Fruit fly (Drosophila melanogaster) whole organism, embryonic: Measurements from ENCODE around the gene CG1638.
A peak's percentile ranks its signal among the peaks of the same experiment; 100 is the strongest.

Experiments used
- Awh ChIP-seq: fragments of 200-800 bp; sonication (Bioruptor generic); IDR thresholded peaks from 2 replicates; pipeline ENCODE4, ENCODE4 v1.3.6; 2022; ENCODE audit warnings: missing biosample characterization, missing genetic modification characterization
- Blimp-1 ChIP-seq: fragments of 200-800 bp; sonication (Bioruptor generic); optimal IDR thresholded peaks from 3 replicates; lab custom pipeline; 2018; ENCODE audit warnings: missing biosample characterization, missing genetic modification characterization, mild to moderate bottlenecking, moderate library complexity, missing genetic modification reagents
- CG10147 ChIP-seq: fragments of 200-800 bp; sonication (Bioruptor generic); optimal IDR thresholded peaks from 2 replicates; lab custom pipeline; 2019; ENCODE audit warnings: missing biosample characterization, mild to moderate bottlenecking, missing genetic modification characterization, moderate library complexity
- CG11560 ChIP-seq: fragments of 200-800 bp; sonication (Bioruptor generic); IDR thresholded peaks from 3 replicates; pipeline ENCODE4 v1.3.6; 2022; ENCODE audit warnings: missing biosample characterization, missing genetic modification characterization
- CG11695 ChIP-seq: fragments of 200-800 bp; sonication (Bioruptor generic); IDR thresholded peaks from 3 replicates; pipeline ENCODE4 v1.3.6; 2022; ENCODE audit warnings: missing biosample characterization, missing genetic modification characterization
- CG12104 ChIP-seq: fragments of 200-800 bp; sonication (Bioruptor generic); optimal IDR thresholded peaks from 3 replicates; lab custom pipeline; 2016; ENCODE audit warnings: missing biosample characterization, missing genetic modification characterization
- CG1832 ChIP-seq: fragments of 200-800 bp; sonication (Bioruptor generic); optimal IDR thresholded peaks from 2 replicates; lab custom pipeline; 2017; ENCODE audit warnings: missing biosample characterization, mild to moderate bottlenecking, missing genetic modification characterization, inconsistent platforms
- CG2120 ChIP-seq: fragments of 200-800 bp; sonication (Bioruptor generic); optimal IDR thresholded peaks from 3 replicates; lab custom pipeline; 2016; ENCODE audit warnings: missing biosample characterization, missing genetic modification characterization
- CG2875 ChIP-seq: fragments of 200-800 bp; sonication (Bioruptor generic); optimal IDR thresholded peaks from 2 replicates; lab custom pipeline; 2017; ENCODE audit warnings: missing biosample characterization, mild to moderate bottlenecking, missing genetic modification characterization, missing genetic modification reagents
- CG30403 ChIP-seq: fragments of 200-800 bp; sonication (Bioruptor generic); optimal IDR thresholded peaks from 3 replicates; lab custom pipeline; 2016; ENCODE audit warnings: missing biosample characterization, missing genetic modification characterization
- CG32772 ChIP-seq: fragments of 200-800 bp; sonication (Bioruptor generic); IDR thresholded peaks from 2 replicates; pipeline ENCODE4 v1.3.6; 2022; ENCODE audit warnings: missing biosample characterization, missing genetic modification characterization
- CG3838 ChIP-seq: fragments of 200-800 bp; sonication (Bioruptor generic); optimal IDR thresholded peaks from 3 replicates; lab custom pipeline; 2016; ENCODE audit warnings: missing biosample characterization, missing genetic modification characterization
- CG4328 ChIP-seq: fragments of 200-800 bp; sonication (Bioruptor generic); optimal IDR thresholded peaks from 3 replicates; lab custom pipeline; 2017; ENCODE audit warnings: missing biosample characterization, missing genetic modification reagents, missing genetic modification characterization
- CG7556 ChIP-seq: fragments of 200-800 bp; sonication (Bioruptor generic); optimal IDR thresholded peaks from 2 replicates; lab custom pipeline; 2017; ENCODE audit warnings: missing biosample characterization, mild to moderate bottlenecking, missing genetic modification characterization
- CG7839 ChIP-seq: fragments of 200-800 bp; sonication (Bioruptor generic); optimal IDR thresholded peaks from 3 replicates; lab custom pipeline; 2018; ENCODE audit warnings: missing biosample characterization, mild to moderate bottlenecking, missing genetic modification characterization, moderate library complexity
- CG7928 ChIP-seq: fragments of 200-800 bp; sonication (Bioruptor generic); optimal IDR thresholded peaks from 2 replicates; lab custom pipeline; 2017; ENCODE audit warnings: missing biosample characterization, mild to moderate bottlenecking, missing genetic modification characterization
- CG8359 ChIP-seq: fragments of 200-800 bp; sonication (Bioruptor generic); optimal IDR thresholded peaks from 2 replicates; lab custom pipeline; 2017; ENCODE audit warnings: missing biosample characterization, mild to moderate bottlenecking, missing genetic modification characterization, borderline replicate concordance
- CG8478 ChIP-seq: fragments of >200 bp; optimal IDR thresholded peaks from 2 replicates; lab custom pipeline; 2018
- CG9609 ChIP-seq: fragments of 200-800 bp; sonication (Bioruptor generic); optimal IDR thresholded peaks from 3 replicates; lab custom pipeline; 2016; ENCODE audit warnings: missing biosample characterization, missing genetic modification characterization
- Dad ChIP-seq: fragments of 200-800 bp; sonication (Bioruptor generic); optimal IDR thresholded peaks from 3 replicates; lab custom pipeline; 2016; ENCODE audit warnings: missing biosample characterization, missing genetic modification characterization
- Dek ChIP-seq: fragments of 200-800 bp; sonication (Bioruptor generic); optimal IDR thresholded peaks from 3 replicates; lab custom pipeline; 2019; ENCODE audit warnings: missing biosample characterization, mild to moderate bottlenecking, missing genetic modification characterization, moderate library complexity
- E2f1 ChIP-seq: fragments of 200-800 bp; sonication (Bioruptor generic); IDR thresholded peaks from 2 replicates; pipeline ENCODE4 v1.3.6; 2022; ENCODE audit warnings: missing biosample characterization, missing genetic modification characterization
- GATAe ChIP-seq: fragments of 200-800 bp; sonication (Bioruptor generic); conservative IDR thresholded peaks from 2 replicates; pipeline ENCODE4 v1.3.6; 2022; ENCODE audit warnings: missing biosample characterization, missing genetic modification characterization
- Hr3 ChIP-seq: fragments of 200-800 bp; sonication (Bioruptor generic); optimal IDR thresholded peaks from 3 replicates; lab custom pipeline; 2016; ENCODE audit warnings: missing biosample characterization, missing genetic modification characterization
- Lhr ChIP-seq: fragments of 200-800 bp; sonication (Bioruptor generic); optimal IDR thresholded peaks from 3 replicates; lab custom pipeline; 2017; ENCODE audit warnings: mild to moderate bottlenecking, missing biosample characterization, missing genetic modification reagents, missing genetic modification characterization
- Lim3 ChIP-seq: fragments of 200-800 bp; sonication (Bioruptor generic); IDR thresholded peaks from 2 replicates; pipeline ENCODE4 v1.3.6; 2022; ENCODE audit warnings: missing biosample characterization, missing genetic modification characterization
- Opbp ChIP-seq: fragments of 200-800 bp; sonication (Bioruptor generic); IDR thresholded peaks from 3 replicates; pipeline ENCODE4 v1.3.6; 2022; ENCODE audit warnings: missing biosample characterization, missing genetic modification characterization; ENCODE audit not compliant: partially characterized antibody
- PHDP ChIP-seq: fragments of 200-800 bp; sonication (Bioruptor generic); optimal IDR thresholded peaks from 3 replicates; lab custom pipeline; 2018; ENCODE audit warnings: missing biosample characterization, mild to moderate bottlenecking, missing genetic modification characterization, moderate library complexity
- Sox100B ChIP-seq: fragments of 200-800 bp; sonication (Bioruptor generic); optimal IDR thresholded peaks from 3 replicates; lab custom pipeline; 2018; ENCODE audit warnings: missing biosample characterization, mild to moderate bottlenecking, missing genetic modification characterization
- Usf ChIP-seq: fragments of 200-800 bp; sonication (Bioruptor generic); optimal IDR thresholded peaks from 2 replicates; lab custom pipeline; 2017; ENCODE audit warnings: missing genotype, missing biosample characterization, missing genetic modification characterization
- Xrp1 ChIP-seq: fragments of 200-800 bp; sonication (Bioruptor generic); IDR thresholded peaks from 2 replicates; pipeline ENCODE4 v1.3.6; 2022; ENCODE audit warnings: missing biosample characterization, missing genetic modification characterization
- chn ChIP-seq: fragments of 200-800 bp; sonication (Bioruptor generic); optimal IDR thresholded peaks from 2 replicates; lab custom pipeline; 2016; ENCODE audit warnings: missing biosample characterization, missing genetic modification characterization
- cwo ChIP-seq: fragments of 200-800 bp; sonication (Bioruptor generic); optimal IDR thresholded peaks from 3 replicates; lab custom pipeline; 2017; ENCODE audit warnings: missing biosample characterization, missing genetic modification characterization, mild to moderate bottlenecking, moderate library complexity, missing genetic modification reagents
- dmrt99B ChIP-seq: fragments of 200-800 bp; sonication (Bioruptor generic); optimal IDR thresholded peaks from 2 replicates; lab custom pipeline; 2018; ENCODE audit warnings: missing biosample characterization, mild to moderate bottlenecking, missing genetic modification characterization, moderate library complexity
- emc ChIP-seq: fragments of 200-800 bp; sonication (Bioruptor generic); optimal IDR thresholded peaks from 2 replicates; lab custom pipeline; 2016; ENCODE audit warnings: missing biosample characterization, missing genetic modification characterization
- ewg ChIP-seq: fragments of 200-800 bp; sonication (Bioruptor generic); optimal IDR thresholded peaks from 3 replicates; lab custom pipeline; 2017; ENCODE audit warnings: mild to moderate bottlenecking, missing biosample characterization, missing genetic modification reagents, missing genetic modification characterization
- fd64A ChIP-seq: fragments of 200-800 bp; sonication (Bioruptor generic); optimal IDR thresholded peaks from 3 replicates; lab custom pipeline; 2018; ENCODE audit warnings: missing biosample characterization, mild to moderate bottlenecking, missing genetic modification characterization
- h ChIP-seq: fragments of >200 bp; optimal IDR thresholded peaks from 2 replicates; lab custom pipeline; 2017
- hkb ChIP-seq, 2 experiments: fragments of 200-800 bp in 1 of 2; fragments of >200 bp in 1 of 2; sonication (Bioruptor generic) in 1 of 2; IDR thresholded peaks in 1 of 2; optimal IDR thresholded peaks in 1 of 2; 2 replicates each; pipeline versions ENCODE4 v1.3.6 to Lab custom; 2017 to 2022; ENCODE audit warnings: missing biosample characterization in 1 of 2, missing genetic modification characterization in 1 of 2
- lab ChIP-seq: fragments of 200-800 bp; sonication (Bioruptor generic); optimal IDR thresholded peaks from 3 replicates; lab custom pipeline; 2017; ENCODE audit warnings: missing biosample characterization, missing genetic modification characterization, mild to moderate bottlenecking, moderate library complexity, missing genetic modification reagents
- lola ChIP-seq, 3 experiments: fragments of >200 bp in 2 of 3; fragments of 200-800 bp in 1 of 3; sonication (Bioruptor generic) in 1 of 3; optimal IDR thresholded peaks; 2 replicates each; lab custom pipeline; 2017 to 2019; ENCODE audit warnings: missing biosample characterization in 3 of 3, missing genetic modification characterization in 3 of 3, mild to moderate bottlenecking in 1 of 3, moderate library complexity in 1 of 3
- p53 ChIP-seq: fragments of 200-800 bp; sonication (Bioruptor generic); optimal IDR thresholded peaks from 2 replicates; lab custom pipeline; 2016; ENCODE audit warnings: missing biosample characterization, missing genetic modification characterization
- pfk ChIP-seq: fragments of 200-800 bp; sonication (Bioruptor generic); optimal IDR thresholded peaks from 2 replicates; lab custom pipeline; 2018; ENCODE audit warnings: missing biosample characterization, mild to moderate bottlenecking, missing genetic modification characterization, moderate library complexity
- pzg ChIP-seq: fragments of 200-800 bp; sonication (Bioruptor generic); optimal IDR thresholded peaks from 3 replicates; lab custom pipeline; 2018; ENCODE audit warnings: missing biosample characterization, mild to moderate bottlenecking, missing genetic modification characterization, moderate library complexity
- schlank ChIP-seq: fragments of 200-800 bp; sonication (Bioruptor generic); optimal IDR thresholded peaks from 2 replicates; lab custom pipeline; 2018; ENCODE audit warnings: missing biosample characterization, mild to moderate bottlenecking, missing genetic modification characterization
- ssp ChIP-seq: fragments of 200-800 bp; sonication (Bioruptor generic); IDR thresholded peaks from 2 replicates; pipeline ENCODE4 v1.3.6; 2022; ENCODE audit warnings: missing biosample characterization, missing genetic modification characterization
- unpg ChIP-seq: fragments of 200-800 bp; sonication (Bioruptor generic); optimal IDR thresholded peaks from 3 replicates; lab custom pipeline; 2018; ENCODE audit warnings: missing biosample characterization, mild to moderate bottlenecking, missing genetic modification characterization, moderate library complexity
- zfh1 ChIP-seq: fragments of 200-800 bp; sonication (Bioruptor generic); IDR thresholded peaks from 3 replicates; pipeline ENCODE4 v1.3.6; 2022; ENCODE audit warnings: missing biosample characterization, missing genetic modification characterization
- zfh2 ChIP-seq: fragments of 200-800 bp; sonication (Bioruptor generic); optimal IDR thresholded peaks from 2 replicates; lab custom pipeline; 2016; ENCODE audit warnings: missing biosample characterization, missing genetic modification characterization

Gene CG1638

DNA sequence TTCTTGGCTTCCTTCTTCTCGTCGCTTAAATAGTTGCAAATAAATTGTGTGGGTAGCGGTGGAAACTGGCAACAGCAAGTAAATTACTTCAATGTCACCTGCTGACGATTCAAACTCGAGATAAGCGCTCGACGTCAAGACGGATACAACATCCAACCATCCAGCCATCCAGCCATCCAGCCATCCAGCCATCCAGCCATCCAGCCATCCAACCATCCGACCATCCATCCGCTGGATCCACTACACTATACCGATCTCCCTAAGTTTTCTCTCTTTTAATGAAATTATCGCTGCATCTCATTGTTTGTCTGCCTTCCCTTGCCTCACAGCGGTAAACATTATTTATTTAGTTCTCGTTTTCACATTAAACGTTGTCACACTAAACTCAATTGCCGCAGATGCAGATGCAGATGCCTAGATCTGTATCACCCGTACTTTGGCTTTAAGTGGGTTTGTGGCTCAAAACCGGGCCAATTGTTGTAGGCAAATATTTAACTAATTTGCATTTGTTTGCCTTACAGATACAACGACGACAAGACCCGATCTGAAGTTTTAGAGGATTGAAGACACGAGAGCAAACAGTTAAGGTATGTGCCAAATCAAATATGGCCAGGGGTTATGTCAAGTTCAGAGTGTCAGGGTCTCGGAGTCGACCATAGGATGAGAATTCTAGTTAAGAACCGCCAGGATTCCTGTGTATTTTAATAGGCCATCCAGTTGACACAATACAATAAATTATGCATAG lies 41.4 kb upstream of the CG1638 start (continued):
- TF ChIP-seq hkb (optimal IDR thresholded peaks at IDR 0.05; lab: Kevin White, UChicago) (no peak), hkb (GFP tag; IDR thresholded peaks at IDR 0.05; lab: Robert Waterston, UW) (peak; percentile 30; the same call in 1 of the 2 replicates), Opbp (GFP tag; lab: Robert Waterston, UW) (no peak), CG9609 (no peak), Awh (GFP tag; lab: Robert Waterston, UW) (peak; percentile 26; the same call in 1 of the 2 replicates), CG2120 (GFP tag; lab: Kevin White, UChicago) (no peak), pfk (no peak), CG3838 (GFP tag; lab: Kevin White, UChicago) (no peak), CG30403 (GFP tag; lab: Kevin White, UChicago) (no peak), GATAe (GFP tag; lab: Robert Waterston, UW) (no peak), Sox100B (GFP tag; lab: Kevin White, UChicago) (peak; percentile 12), CG4328 (GFP tag; lab: Kevin White, UChicago) (no peak), zfh1 (GFP tag; lab: Robert Waterston, UW) (no peak), emc (GFP tag; lab: Kevin White, UChicago) (no peak), CG8478 (no peak), zfh2 (no peak), Lhr (GFP tag; lab: Kevin White, UChicago) (peak; percentile 6), CG12104 (GFP tag; lab: Kevin White, UChicago) (no peak), cwo (GFP tag; lab: Kevin White, UChicago) (no peak), E2f1 (GFP tag; lab: Robert Waterston, UW) (no peak), CG32772 (GFP tag; lab: Robert Waterston, UW) (no peak), Usf (no peak), unpg (GFP tag; lab: Kevin White, UChicago) (peak; percentile 1), Dad (GFP tag; lab: Kevin White, UChicago) (no peak), PHDP (tag; lab: Kevin White, UChicago) (peak; percentile 42), h (no peak), Blimp-1 (GFP tag; lab: Kevin White, UChicago) (peak; percentile 33), lab (no peak), CG11560 (tag; lab: Robert Waterston, UW) (no peak), CG7839 (tag; lab: Kevin White, UChicago) (no peak), ssp (GFP tag; lab: Robert Waterston, UW) (no peak), lola (GFP tag; optimal IDR thresholded peaks at IDR 0.05; lab: Kevin White, UChicago) (peak in 1 of 3 experiments; percentile 24), CG2875 (GFP tag; lab: Kevin White, UChicago) (peak; percentile 29), Xrp1 (GFP tag; lab: Robert Waterston, UW) (peak; percentile 40; the same call in 1 of the 2 replicates), pzg (GFP tag; lab: Kevin White, UChicago) (no peak), CG8359 (GFP tag; lab: Kevin White, UChicago) (no peak), CG7928 (GFP tag; lab: Kevin White, UChicago) (no peak), fd64A (GFP tag; lab: Kevin White, UChicago) (peak; percentile 38), dmrt99B (peak; percentile 27), schlank (tag; lab: Kevin White, UChicago) (no peak), CG1832 (GFP tag; lab: Kevin White, UChicago) (no peak), Lim3 (no peak), ewg (GFP tag; lab: Kevin White, UChicago) (no peak), CG11695 (GFP tag; lab: Robert Waterston, UW) (no peak), chn (no peak), p53 (GFP tag; lab: Kevin White, UChicago) (no peak), CG10147 (GFP tag; lab: Kevin White, UChicago) (no peak), Hr3 (no peak), CG7556 (GFP tag; lab: Kevin White, UChicago) (no peak), Dek (tag; lab: Kevin White, UChicago) (no peak)
